Fruit fly (Drosophila melanogaster) S2 (cell line): ENCODE data around the gene CG14949.

ENCODE experiments used
- CG8478 ChIP-seq: fragments of >200 bp; optimal IDR thresholded peaks from 2 replicates; lab custom pipeline; 2018
- CTCF ChIP-seq, 2 experiments: fragments of >200 bp; optimal IDR thresholded peaks; 2 replicates each; lab custom pipeline; 2018

DNA sequence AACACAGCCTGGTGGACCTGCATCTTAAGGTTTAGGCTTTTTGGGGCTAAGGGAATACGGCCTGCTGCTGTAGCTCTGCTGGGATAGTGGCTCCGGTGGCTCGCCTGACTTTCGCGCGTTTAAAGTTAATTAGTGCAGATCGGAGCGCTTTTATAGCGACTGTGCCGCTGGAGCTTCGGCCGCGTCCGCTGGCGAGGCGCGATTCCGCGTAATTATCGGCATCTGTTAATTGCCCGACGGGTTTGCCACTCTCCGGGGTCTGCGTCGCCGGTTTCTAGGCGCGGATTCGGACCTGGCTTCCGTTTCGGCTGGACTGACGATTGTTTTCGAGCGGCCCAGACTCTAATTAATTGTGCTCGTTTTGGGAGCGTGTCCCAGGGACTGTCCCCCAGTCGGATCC lies at the start of gene CG14949:
- TF ChIP-seq CG8478 (lab: Kevin White, UChicago) (no peak), CTCF (optimal IDR thresholded peaks at IDR 0.05; lab: Kevin White, UChicago) (no peak)
